Worm (Caenorhabditis elegans) whole organism, late embryonic: ENCODE measurements around the gene pxd-1.

Experiments
- C08G9.2 ChIP-seq: sonication (generic microtip); optimal IDR thresholded peaks from 2 replicates; lab custom pipeline; 2016; ENCODE audit warnings: mild to moderate bottlenecking, missing genetic modification characterization, moderate library complexity, missing compliant biosample characterization
- K02D7.2 ChIP-seq: sonication (generic microtip); optimal IDR thresholded peaks from 2 replicates; lab custom pipeline; 2017; ENCODE audit warnings: mild to moderate bottlenecking, missing genetic modification characterization, missing compliant biosample characterization
- Y22D7AL.16 ChIP-seq: sonication (generic microtip); optimal IDR thresholded peaks from 2 replicates; lab custom pipeline; 2016; ENCODE audit warnings: missing genetic modification characterization, missing compliant biosample characterization
- ceh-19 ChIP-seq: fragments of 200-800 bp; sonication (Bioruptor generic); optimal IDR thresholded peaks from 2 replicates; lab custom pipeline; 2018; ENCODE audit warnings: mild to moderate bottlenecking, missing genetic modification characterization, missing compliant biosample characterization
- ceh-2 ChIP-seq: sonication (generic microtip); optimal IDR thresholded peaks from 2 replicates; lab custom pipeline; 2016; ENCODE audit warnings: missing genotype, missing genetic modification characterization, missing compliant biosample characterization
- ceh-48 ChIP-seq: sonication (generic microtip); optimal IDR thresholded peaks from 2 replicates; lab custom pipeline; 2016; ENCODE audit warnings: missing genetic modification characterization, inconsistent platforms, missing compliant biosample characterization
- ceh-9 ChIP-seq: sonication (generic microtip); optimal IDR thresholded peaks from 2 replicates; lab custom pipeline; 2016; ENCODE audit warnings: mild to moderate bottlenecking, missing genetic modification characterization, inconsistent platforms, missing compliant biosample characterization
- che-1 ChIP-seq: sonication (generic microtip); optimal IDR thresholded peaks from 2 replicates; lab custom pipeline; 2016; ENCODE audit warnings: mild to moderate bottlenecking, missing genetic modification characterization, missing compliant biosample characterization
- dmd-4 ChIP-seq: sonication (generic microtip); optimal IDR thresholded peaks from 2 replicates; lab custom pipeline; 2016; ENCODE audit warnings: borderline replicate concordance, missing genetic modification characterization, missing compliant biosample characterization
- elt-2 ChIP-seq: sonication (generic microtip); optimal IDR thresholded peaks from 2 replicates; lab custom pipeline; 2016; ENCODE audit warnings: missing genetic modification reagents, missing genetic modification characterization, missing compliant biosample characterization
- ets-4 ChIP-seq: sonication (generic microtip); optimal IDR thresholded peaks from 2 replicates; lab custom pipeline; 2016; ENCODE audit warnings: missing genetic modification characterization, missing compliant biosample characterization
- fax-1 ChIP-seq: sonication (generic microtip); optimal IDR thresholded peaks from 2 replicates; lab custom pipeline; 2016; ENCODE audit warnings: missing genotype, missing genetic modification characterization, missing compliant biosample characterization
- fkh-6 ChIP-seq: sonication (generic microtip); optimal IDR thresholded peaks from 2 replicates; lab custom pipeline; 2016; ENCODE audit warnings: missing genetic modification characterization, missing compliant biosample characterization
- hlh-30 ChIP-seq: sonication (generic microtip); optimal IDR thresholded peaks from 2 replicates; lab custom pipeline; 2017; ENCODE audit warnings: antibody characterized with exemption, missing genetic modification characterization, missing compliant biosample characterization; ENCODE audit not compliant: insufficient read depth
- lim-6 ChIP-seq: sonication (generic microtip); optimal IDR thresholded peaks from 2 replicates; lab custom pipeline; 2016; ENCODE audit warnings: missing genetic modification characterization, missing compliant biosample characterization
- odd-2 ChIP-seq: sonication (generic microtip); optimal IDR thresholded peaks from 2 replicates; lab custom pipeline; 2017; ENCODE audit warnings: antibody characterized with exemption, mild to moderate bottlenecking, missing genetic modification characterization, missing compliant biosample characterization
- pat-9 ChIP-seq: fragments of 200-800 bp; sonication (Bioruptor generic); optimal IDR thresholded peaks from 2 replicates; lab custom pipeline; 2018; ENCODE audit warnings: mild to moderate bottlenecking, missing genetic modification characterization, moderate library complexity, missing compliant biosample characterization
- pros-1 ChIP-seq: fragments of 150-350 bp; optimal IDR thresholded peaks from 2 replicates; lab custom pipeline; 2014; ENCODE audit warnings: missing biosample characterization, missing genetic modification reagents, missing genetic modification characterization
- ref-2 ChIP-seq: sonication (generic microtip); optimal IDR thresholded peaks from 2 replicates; lab custom pipeline; 2016; ENCODE audit warnings: missing genetic modification characterization, missing compliant biosample characterization
- sox-4 ChIP-seq: sonication (generic microtip); optimal IDR thresholded peaks from 2 replicates; lab custom pipeline; 2017; ENCODE audit warnings: mild to moderate bottlenecking, missing genetic modification characterization, inconsistent platforms, missing compliant biosample characterization
- syd-9 ChIP-seq: sonication (generic microtip); optimal IDR thresholded peaks from 2 replicates; lab custom pipeline; 2016; ENCODE audit warnings: mild to moderate bottlenecking, missing genetic modification characterization, moderate library complexity, missing compliant biosample characterization
- tbx-7 ChIP-seq: sonication (generic microtip); optimal IDR thresholded peaks from 2 replicates; lab custom pipeline; 2016; ENCODE audit warnings: missing genotype, missing genetic modification characterization, missing compliant biosample characterization
- unc-42 ChIP-seq: sonication (generic microtip); optimal IDR thresholded peaks from 2 replicates; lab custom pipeline; 2016; ENCODE audit warnings: missing genotype, missing genetic modification characterization, missing compliant biosample characterization

pxd-1 gene

ce11 chrIII:4037332-4037731 lies 31.4 kb downstream of the pxd-1 start (continued):
- TF ChIP-seq pat-9, result no peak
- peak; percentile 29 for TF ChIP-seq ceh-2
- peak; percentile 29 for TF ChIP-seq C08G9.2 (tag; lab: Kevin White, UChicago)
- TF ChIP-seq ceh-19 (GFP tag; lab: Kevin White, UChicago), result peak; percentile 22
- no peak for TF ChIP-seq ceh-9

ce11 chrIII:4039775-4040174 lies 33.8 kb downstream of the pxd-1 start:
- TF ChIP-seq fkh-6 (no peak), ets-4 (tag; lab: Kevin White, UChicago) (no peak), sox-4 (tag; lab: Kevin White, UChicago) (no peak), pat-9 (no peak), elt-2 (tag; lab: Kevin White, UChicago) (peak; percentile 80)
- TF ChIP-seq, all 69 proteins: peak for 1

DNA sequence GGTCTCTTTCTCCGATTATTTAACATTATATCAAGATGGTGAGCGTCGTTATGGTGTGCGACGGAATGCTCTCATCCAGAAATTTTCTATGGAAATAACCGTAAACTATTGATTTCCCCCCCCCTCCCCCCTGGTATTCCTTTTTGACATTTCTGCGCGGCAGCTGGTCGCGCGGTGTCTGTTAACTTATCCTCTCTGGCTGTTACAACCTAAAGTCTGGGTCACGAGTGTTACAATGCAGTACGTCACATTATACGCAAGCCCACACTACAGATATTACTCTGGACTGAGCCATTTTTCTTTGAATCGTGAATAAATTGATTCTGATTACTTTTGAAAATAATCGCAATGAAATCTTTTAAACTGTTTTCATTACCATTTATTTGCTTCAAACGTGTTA lies 43.2 kb downstream of the pxd-1 start:
- TF ChIP-seq pros-1 (tag; lab: Kevin White, UChicago) (no peak), che-1 (tag; lab: Kevin White, UChicago) (no peak), hlh-30 (tag; lab: Kevin White, UChicago) (peak; percentile 57), tbx-7 (tag; lab: Kevin White, UChicago) (no peak)

DNA sequence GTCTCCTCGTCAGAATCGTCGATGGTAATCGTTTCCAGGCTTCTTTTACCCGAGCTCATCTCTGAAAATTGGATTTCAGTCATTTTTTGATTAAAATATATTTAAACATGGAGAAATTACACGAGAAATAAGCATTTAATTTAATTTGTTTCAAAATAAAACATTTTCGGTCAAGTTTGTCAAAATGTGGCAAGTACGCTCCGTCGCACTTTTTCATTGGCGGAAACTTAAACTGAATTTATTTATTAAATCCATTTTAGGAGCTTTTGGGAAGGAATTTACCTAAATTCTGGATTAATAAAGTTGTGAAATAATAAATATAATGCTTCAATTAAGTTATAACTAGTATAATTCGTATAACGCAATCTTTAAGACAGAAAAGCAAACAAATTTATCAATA lies 52.0 kb downstream of the pxd-1 start, which contains the start of gene rcq-5:
rcq-5 (minus strand) TSS at position 83 of the 400 bp plus-strand sequence.
- TF ChIP-seq pros-1 (tag; lab: Kevin White, UChicago), result no peak
- no peak for TF ChIP-seq odd-2
- TF ChIP-seq unc-42 (tag; lab: Kevin White, UChicago), result peak; percentile 78

DNA sequence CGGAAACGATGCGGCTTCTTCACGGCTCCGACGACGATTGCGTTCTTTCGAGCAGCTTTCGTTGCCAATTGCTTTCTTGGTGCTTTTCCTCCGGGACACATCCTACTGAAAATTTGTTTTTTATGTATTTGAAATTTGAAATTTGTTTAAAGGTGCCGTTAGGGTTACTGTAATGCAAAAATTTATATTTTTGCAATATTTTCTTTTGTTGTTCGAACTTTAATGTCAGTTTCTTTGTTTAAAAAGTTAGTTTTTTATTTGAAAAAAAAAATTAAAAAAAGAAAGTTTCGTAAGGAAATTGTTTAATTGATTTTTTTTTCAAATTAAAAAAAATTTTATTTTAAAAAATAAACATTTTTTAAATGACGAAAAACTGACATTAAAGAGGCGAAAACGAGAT lies 52.7 kb downstream of the pxd-1 start, which contains the start of gene his-69:
his-69 (minus strand) TSS at position 101 of the 400 bp plus-strand sequence.
- TF ChIP-seq Y22D7AL.16 (no peak), fax-1 (tag; lab: Kevin White, UChicago) (no peak), ceh-48 (tag; lab: Kevin White, UChicago) (no peak), K02D7.2 (no peak), ceh-9 (no peak), ref-2 (tag; lab: Kevin White, UChicago) (no peak), lim-6 (no peak), syd-9 (tag; lab: Kevin White, UChicago) (no peak), pat-9 (no peak), sox-4 (tag; lab: Kevin White, UChicago) (no peak), dmd-4 (tag; lab: Kevin White, UChicago) (no peak)
